Fruit fly (Drosophila melanogaster): ENCODE data around the gene APP-BP1.

APP-BP1 gene

DNA sequence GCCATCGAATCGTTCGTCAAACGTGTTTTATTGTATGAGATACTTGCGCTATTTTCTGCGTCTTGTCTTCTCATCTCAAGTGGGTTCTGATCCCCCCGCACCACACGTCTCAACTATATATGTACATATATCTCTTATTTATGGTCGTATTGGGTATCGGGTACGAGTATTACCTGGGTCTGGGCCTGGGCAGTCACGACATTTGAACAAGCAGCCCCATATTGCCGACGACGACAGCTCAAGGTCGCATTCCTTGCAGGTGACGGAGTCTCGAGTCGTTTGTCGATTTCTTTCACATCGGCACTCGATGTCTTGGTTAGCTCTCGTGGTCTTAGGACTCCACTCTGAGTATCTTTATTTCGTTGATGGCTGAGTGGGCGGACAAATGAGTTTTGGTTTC, 46.9 kb downstream of the APP-BP1 start:
- no peak for TF ChIP-seq ttk (optimal IDR thresholded peaks at IDR 0.05)
- TF ChIP-seq Sin3A (optimal IDR thresholded peaks at IDR 0.05), result no peak
- no peak for TF ChIP-seq Myc (optimal IDR thresholded peaks at IDR 0.05)
- TF ChIP-seq insv (optimal IDR thresholded peaks at IDR 0.05), result no peak
- TF ChIP-seq h (optimal IDR thresholded peaks at IDR 0.05), result no peak
- TF ChIP-seq psq (optimal IDR thresholded peaks at IDR 0.05), result no peak

DNA sequence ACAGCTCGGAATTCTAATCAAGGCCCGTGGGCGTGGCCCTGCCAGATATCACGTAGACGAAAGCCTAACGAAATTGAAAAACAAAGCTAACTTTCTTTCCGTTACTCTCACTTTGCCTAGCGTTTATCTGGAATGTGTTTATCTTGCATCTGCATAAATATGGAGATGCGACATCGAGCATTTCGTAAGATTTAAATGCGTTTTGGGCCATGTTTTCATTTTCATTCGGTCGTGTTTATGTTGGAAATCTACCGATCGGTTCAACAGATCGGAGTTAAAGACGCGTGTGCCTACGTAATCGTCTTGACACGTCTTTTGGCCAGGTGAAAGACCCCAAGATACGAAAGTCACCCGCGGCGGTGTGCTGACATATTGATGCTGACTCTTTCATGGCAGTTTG, 49.5 kb downstream of the APP-BP1 start:
- TF ChIP-seq psq (optimal IDR thresholded peaks at IDR 0.05) (no peak), h (optimal IDR thresholded peaks at IDR 0.05) (no peak), Sin3A (optimal IDR thresholded peaks at IDR 0.05) (no peak), Myc (optimal IDR thresholded peaks at IDR 0.05) (no peak), ttk (optimal IDR thresholded peaks at IDR 0.05) (no peak), insv (optimal IDR thresholded peaks at IDR 0.05) (no peak)

DNA sequence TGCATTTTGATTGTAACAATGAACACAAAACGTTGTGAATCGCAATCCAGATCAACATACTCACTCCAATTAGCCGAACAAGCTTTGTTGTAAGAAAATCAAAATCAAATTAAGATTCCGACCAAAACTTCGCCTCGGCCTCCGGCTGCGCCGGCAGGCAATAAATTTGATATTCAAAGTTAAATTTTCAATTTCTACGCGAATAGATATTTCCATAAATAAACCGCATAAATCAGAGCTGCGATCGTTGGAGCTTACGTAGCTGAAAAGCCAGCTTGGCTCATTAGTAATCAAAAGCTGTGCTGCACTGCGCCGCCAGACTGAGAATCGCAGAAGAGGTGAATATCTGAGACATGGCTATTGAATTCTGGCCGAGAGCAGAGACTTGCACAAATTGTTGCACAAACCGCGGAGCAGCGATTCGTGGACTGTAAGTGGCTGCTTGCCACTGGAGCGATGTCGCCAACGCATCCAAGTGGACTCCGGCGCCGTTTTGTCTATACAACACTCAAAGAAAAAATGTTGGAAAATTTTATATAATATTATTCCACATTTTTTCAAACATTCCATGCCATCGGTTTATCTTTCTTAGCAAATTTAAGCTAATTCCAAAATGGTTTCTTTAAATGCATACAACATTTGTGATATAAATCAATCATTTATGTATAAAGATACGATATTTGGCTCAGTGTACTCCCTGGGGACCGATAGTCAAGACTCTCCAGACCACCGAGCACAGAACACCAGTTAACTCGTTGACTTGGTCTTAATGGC, 50.5 kb downstream of the APP-BP1 start:
- TF ChIP-seq insv (optimal IDR thresholded peaks at IDR 0.05), result no peak
- no peak for TF ChIP-seq ttk (optimal IDR thresholded peaks at IDR 0.05)
- TF ChIP-seq Myc (optimal IDR thresholded peaks at IDR 0.05), result no peak

Data from Kc167 (cell line).